Worm (Caenorhabditis elegans) whole organism, midembryonic: Measurements from ENCODE around the gene srab-9.
"Not testable (repeated sequence)": the region's sequence is repeated elsewhere in the genome, so short reads cannot be mapped to it uniquely, and the experiment has no call there.

Source experiments
- T22C8.4 ChIP-seq: fragments of 200-800 bp; sonication (Bioruptor generic); IDR thresholded peaks from 2 replicates; pipeline ENCODE4 v1.3.6; 2022; ENCODE audit warnings: missing genetic modification characterization, missing compliant biosample characterization
- cog-1 ChIP-seq: sonication (generic microtip); optimal IDR thresholded peaks from 2 replicates; lab custom pipeline; 2016; ENCODE audit warnings: missing genetic modification characterization, missing compliant biosample characterization
- flt-1 ChIP-seq: fragments of 200-800 bp; sonication (Bioruptor generic); IDR thresholded peaks from 2 replicates; pipeline ENCODE4 v1.3.6; 2022; ENCODE audit warnings: missing genetic modification characterization, missing compliant biosample characterization
- klf-2 ChIP-seq: fragments of 200-800 bp; sonication (Bioruptor generic); conservative IDR thresholded peaks from 2 replicates; pipeline ENCODE4 v1.3.6; 2022; ENCODE audit warnings: missing genetic modification reagents, missing genetic modification characterization, missing compliant biosample characterization
- med-1 ChIP-seq: sonication (generic microtip); optimal IDR thresholded peaks from 2 replicates; lab custom pipeline; 2017; ENCODE audit warnings: missing genetic modification characterization, mild to moderate bottlenecking, missing compliant biosample characterization, antibody characterized with exemption, missing genetic modification reagents; ENCODE audit not compliant: insufficient read depth
- ref-1 ChIP-seq: fragments of 200-800 bp; sonication (Bioruptor generic); conservative IDR thresholded peaks from 2 replicates; pipeline ENCODE4 v1.3.6; 2022; ENCODE audit warnings: missing genetic modification reagents, missing genetic modification characterization, missing compliant biosample characterization
- tab-1 ChIP-seq: fragments of 200-800 bp; sonication (Bioruptor generic); IDR thresholded peaks from 2 replicates; pipeline ENCODE4 v1.3.6; 2022; ENCODE audit warnings: missing genetic modification characterization, missing compliant biosample characterization
- ztf-23 ChIP-seq: fragments of 200-800 bp; sonication (Bioruptor generic); IDR thresholded peaks from 2 replicates; pipeline ENCODE4 v1.3.6; 2022; ENCODE audit warnings: missing genetic modification reagents, missing genetic modification characterization, missing compliant biosample characterization
- ztf-29 ChIP-seq: fragments of 200-800 bp; sonication (Bioruptor generic); IDR thresholded peaks from 2 replicates; pipeline ENCODE4 v1.3.6; 2022; ENCODE audit warnings: missing genetic modification reagents, missing genetic modification characterization, missing compliant biosample characterization

srab-9 gene

DNA sequence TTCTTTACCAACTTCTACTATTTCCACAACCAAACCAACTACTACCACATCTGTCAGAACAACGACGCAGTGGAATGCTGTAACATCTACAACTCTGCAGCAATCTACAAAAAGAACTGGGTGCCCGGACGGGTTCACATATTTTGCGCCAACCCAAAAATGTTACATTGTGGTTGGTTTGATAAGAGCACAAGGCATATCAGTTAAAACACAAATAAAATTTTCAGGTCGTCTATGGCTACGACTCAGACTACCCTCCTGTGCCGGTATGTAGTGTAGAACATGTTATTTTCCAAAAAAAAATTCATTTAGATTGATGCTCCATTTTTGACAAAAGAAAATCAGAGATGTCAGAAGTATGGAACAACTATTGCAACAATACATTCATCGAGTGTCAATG, 21.9 kb downstream of the srab-9 start:
- TF ChIP-seq flt-1 (GFP tag; lab: Robert Waterston, UW): no peak
- no peak for TF ChIP-seq med-1 (GFP tag; lab: Kevin White, UChicago)
- TF ChIP-seq cog-1 (tag; lab: Kevin White, UChicago): no peak
- TF ChIP-seq T22C8.4: no peak
- no peak for TF ChIP-seq ztf-29 (GFP tag; lab: Robert Waterston, UW)
- TF ChIP-seq ztf-23 (GFP tag; lab: Robert Waterston, UW): no peak

DNA sequence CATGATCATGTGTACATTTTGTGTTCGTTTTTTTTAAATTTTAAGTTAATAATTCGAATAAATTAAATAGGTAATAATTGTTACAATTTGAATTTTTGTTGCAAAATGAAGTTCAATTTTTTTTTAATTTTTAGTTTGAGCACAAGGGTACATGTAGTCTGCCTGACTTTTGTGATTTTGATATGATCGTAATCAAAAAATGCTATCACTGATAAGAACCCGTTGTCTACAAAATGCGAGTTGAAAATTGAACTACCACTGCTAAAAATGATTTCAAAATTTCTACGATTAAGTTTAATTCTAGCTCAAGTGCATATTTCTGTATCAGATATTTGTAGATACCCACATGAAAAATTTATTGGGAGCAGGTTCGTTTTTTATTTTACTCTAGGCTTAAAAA, 22.9 kb downstream of the srab-9 start, which contains the start of gene clec-210:
clec-210 (plus strand) TSS at position 211 of the 400 bp plus-strand sequence.
- TF ChIP-seq T22C8.4: no peak
- no peak for TF ChIP-seq ztf-23 (GFP tag; lab: Robert Waterston, UW)
- TF ChIP-seq cog-1 (tag; lab: Kevin White, UChicago): no peak
- TF ChIP-seq ztf-29 (GFP tag; lab: Robert Waterston, UW): no peak
- TF ChIP-seq med-1 (GFP tag; lab: Kevin White, UChicago): no peak
- no peak for TF ChIP-seq tab-1
- no peak for TF ChIP-seq ref-1 (GFP tag; lab: Robert Waterston, UW)
- no peak for TF ChIP-seq flt-1 (GFP tag; lab: Robert Waterston, UW)
- no peak for TF ChIP-seq klf-2 (GFP tag; lab: Robert Waterston, UW)

DNA sequence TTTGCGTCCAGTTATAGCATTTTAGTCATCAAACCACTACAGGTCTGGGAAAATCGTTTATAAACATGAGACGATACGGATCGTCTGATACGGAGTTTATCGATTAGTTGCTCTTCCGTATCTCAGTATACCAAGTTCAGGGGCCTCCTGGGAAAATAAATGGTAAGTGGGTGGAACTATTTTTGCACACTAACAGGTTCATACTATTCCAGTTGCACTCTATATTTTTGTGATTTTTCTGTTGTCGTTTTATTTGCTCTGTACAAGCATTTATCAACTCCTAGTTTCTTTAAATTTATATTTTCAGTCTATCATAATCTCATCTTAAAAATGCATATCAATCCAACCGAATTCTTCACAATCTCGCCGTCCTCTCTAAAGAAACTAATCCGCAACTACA, 26.1 kb downstream of the srab-9 start, which contains the start of gene Y73C8C.3:
Y73C8C.3 (plus strand) TSS at position 301 of the 400 bp plus-strand sequence.
- TF ChIP-seq tab-1 (no peak), ztf-29 (GFP tag; lab: Robert Waterston, UW) (no peak), med-1 (GFP tag; lab: Kevin White, UChicago) (no peak), ref-1 (GFP tag; lab: Robert Waterston, UW) (no peak), klf-2 (GFP tag; lab: Robert Waterston, UW) (no peak), flt-1 (GFP tag; lab: Robert Waterston, UW) (no peak), ztf-23 (GFP tag; lab: Robert Waterston, UW) (no peak), cog-1 (tag; lab: Kevin White, UChicago) (no peak), T22C8.4 (no peak)

DNA sequence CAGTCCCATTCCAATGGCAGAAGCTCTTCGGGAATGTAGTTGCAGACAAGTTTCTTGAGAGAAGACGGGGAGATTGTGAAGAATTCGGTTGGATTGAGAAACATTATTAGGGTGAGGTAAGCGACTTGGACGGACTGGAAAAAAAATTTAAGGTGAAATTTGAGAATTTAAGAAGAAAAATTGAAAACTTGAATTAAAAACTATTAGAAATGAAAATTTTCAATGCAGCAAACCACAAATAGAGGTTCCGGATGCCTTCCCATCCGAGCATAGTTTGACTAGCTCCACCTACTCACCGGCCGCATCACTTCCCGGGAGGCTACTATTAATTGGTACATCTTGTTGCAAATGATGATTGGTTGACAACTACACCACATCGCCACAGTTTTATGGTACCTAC, 27.3 kb downstream of the srab-9 start, which contains the start of gene Y73C8C.8:
Y73C8C.8 (minus strand) TSS at position 101 of the 400 bp plus-strand sequence.
- TF ChIP-seq ztf-23 (GFP tag; lab: Robert Waterston, UW) (no peak), tab-1 (no peak), ref-1 (GFP tag; lab: Robert Waterston, UW) (no peak)

DNA sequence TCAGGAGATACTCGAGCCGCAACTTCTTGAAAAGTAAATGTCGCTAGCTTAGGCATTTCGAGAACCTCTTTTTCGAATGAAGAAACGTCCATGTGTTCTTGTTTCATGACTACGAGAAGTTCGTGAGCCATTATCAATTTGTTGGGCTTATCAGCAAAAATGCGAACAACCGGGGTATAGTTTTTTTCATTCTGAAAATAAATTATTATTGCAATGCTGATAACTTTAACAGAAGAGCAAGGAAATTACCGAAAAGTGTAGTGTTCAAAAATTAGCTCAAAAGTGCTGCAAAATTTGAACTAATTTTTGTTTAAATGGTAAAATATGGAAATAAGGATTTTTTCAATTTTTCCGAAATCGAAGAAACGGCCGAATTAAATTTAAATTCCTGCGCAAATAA, 28.9 kb downstream of the srab-9 start:
- no peak for TF ChIP-seq T22C8.4
- no peak for TF ChIP-seq ref-1 (GFP tag; lab: Robert Waterston, UW)
- no peak for TF ChIP-seq ztf-29 (GFP tag; lab: Robert Waterston, UW)
- no peak for TF ChIP-seq klf-2 (GFP tag; lab: Robert Waterston, UW)
- no peak for TF ChIP-seq flt-1 (GFP tag; lab: Robert Waterston, UW)
- TF ChIP-seq ztf-23 (GFP tag; lab: Robert Waterston, UW): no peak
- no peak for TF ChIP-seq cog-1 (tag; lab: Kevin White, UChicago)
- TF ChIP-seq tab-1: no peak
- no peak for TF ChIP-seq med-1 (GFP tag; lab: Kevin White, UChicago)

DNA sequence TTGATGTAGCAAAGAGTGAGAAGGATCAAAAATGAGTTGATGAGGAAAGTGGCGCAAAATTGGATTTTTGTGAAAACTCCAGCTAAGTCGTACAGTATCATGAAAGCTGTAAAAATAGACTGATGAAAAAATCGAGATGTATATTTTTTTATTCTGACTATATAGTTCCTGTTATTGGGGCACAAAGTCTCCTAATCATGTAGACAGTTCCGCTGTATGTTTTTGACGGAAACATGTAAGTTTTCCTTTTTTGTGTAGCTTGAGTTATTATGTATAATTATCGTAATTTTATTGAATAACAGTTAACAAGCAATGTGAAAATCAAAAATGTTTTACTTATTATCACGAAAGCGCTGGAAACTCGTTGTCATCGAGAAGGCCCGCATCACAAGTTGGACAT, 33.6 kb downstream of the srab-9 start, which contains the start of gene str-68:
str-68 (minus strand) TSS at position 101 of the 400 bp plus-strand sequence.
- no peak for TF ChIP-seq klf-2 (GFP tag; lab: Robert Waterston, UW)
- TF ChIP-seq ref-1 (GFP tag; lab: Robert Waterston, UW): no peak
- no peak for TF ChIP-seq cog-1 (tag; lab: Kevin White, UChicago)
- TF ChIP-seq med-1 (GFP tag; lab: Kevin White, UChicago): no peak
- no peak for TF ChIP-seq ztf-23 (GFP tag; lab: Robert Waterston, UW)
- TF ChIP-seq ztf-29 (GFP tag; lab: Robert Waterston, UW): no peak
- no peak for TF ChIP-seq tab-1
- TF ChIP-seq flt-1 (GFP tag; lab: Robert Waterston, UW): no peak
- no peak for TF ChIP-seq T22C8.4

DNA sequence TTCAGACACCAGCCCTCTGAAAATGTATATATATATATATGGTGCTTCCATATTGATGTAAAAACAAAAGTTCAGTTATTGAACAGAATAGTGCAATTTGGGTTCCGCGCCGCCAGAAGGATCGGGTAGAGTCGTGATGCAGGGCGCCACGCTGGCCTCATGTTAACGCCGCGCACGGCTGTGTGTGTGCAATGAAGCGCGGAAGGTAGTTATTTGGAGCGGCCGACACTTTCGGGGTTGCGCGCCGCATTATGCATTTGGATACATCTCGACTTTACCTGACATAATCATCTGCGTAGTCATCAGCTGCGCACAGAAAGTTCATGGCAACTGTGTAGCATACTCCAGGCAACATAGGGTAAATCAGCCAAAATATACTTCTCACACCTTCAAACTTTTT, 34.3 kb downstream of the srab-9 start:
- TF ChIP-seq tab-1 (no peak), klf-2 (GFP tag; lab: Robert Waterston, UW) (no peak), T22C8.4 (no peak), ztf-29 (GFP tag; lab: Robert Waterston, UW) (no peak), ref-1 (GFP tag; lab: Robert Waterston, UW) (no peak), ztf-23 (GFP tag; lab: Robert Waterston, UW) (no peak), med-1 (GFP tag; lab: Kevin White, UChicago) (no peak), flt-1 (GFP tag; lab: Robert Waterston, UW) (no peak), cog-1 (tag; lab: Kevin White, UChicago) (no peak)

DNA sequence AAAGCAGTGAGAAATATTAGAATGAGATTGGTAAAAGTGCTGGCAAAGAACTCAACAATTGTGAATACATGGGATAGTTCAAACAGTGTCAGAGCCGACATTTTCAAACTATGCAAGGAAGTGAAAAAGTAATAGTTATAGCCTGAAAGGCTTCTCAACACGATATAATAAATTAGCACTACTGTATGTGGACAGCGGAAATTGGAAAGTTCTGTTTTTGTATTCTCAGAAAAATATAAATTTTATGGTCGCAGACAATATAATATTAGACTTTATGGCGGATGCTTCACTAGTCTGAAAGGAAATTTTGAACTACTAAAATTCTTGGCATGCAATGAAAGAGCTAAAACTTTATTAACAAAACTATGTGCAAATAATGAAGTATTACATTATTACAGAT, 35.3 kb downstream of the srab-9 start, which contains the start of gene str-69:
str-69 (minus strand) TSS at position 101 of the 400 bp plus-strand sequence.
- no peak for TF ChIP-seq med-1 (GFP tag; lab: Kevin White, UChicago)
- no peak for TF ChIP-seq T22C8.4
- no peak for TF ChIP-seq tab-1
- no peak for TF ChIP-seq klf-2 (GFP tag; lab: Robert Waterston, UW)
- no peak for TF ChIP-seq ztf-29 (GFP tag; lab: Robert Waterston, UW)
- TF ChIP-seq ref-1 (GFP tag; lab: Robert Waterston, UW): no peak
- no peak for TF ChIP-seq flt-1 (GFP tag; lab: Robert Waterston, UW)
- no peak for TF ChIP-seq cog-1 (tag; lab: Kevin White, UChicago)

DNA sequence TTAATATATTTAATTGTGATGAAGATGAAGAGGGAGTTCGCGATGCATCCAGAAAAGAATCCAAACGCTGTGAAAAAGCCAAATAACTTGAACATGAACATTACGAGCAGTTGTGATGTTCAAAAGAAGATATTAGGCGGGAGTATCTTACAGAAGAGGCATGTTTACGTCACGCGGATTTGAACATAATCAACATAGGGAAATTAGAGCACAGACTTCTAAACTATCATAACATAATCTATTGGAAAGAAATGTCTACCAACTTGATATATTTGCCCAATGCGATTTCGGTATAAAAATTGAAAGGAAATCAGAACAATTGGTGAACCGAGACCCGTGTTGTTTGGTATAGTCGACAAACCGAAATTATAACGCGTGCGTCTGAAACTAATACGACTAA, 37.0 kb downstream of the srab-9 start, which contains the start of gene str-66:
str-66 (minus strand) TSS at position 101 of the 400 bp plus-strand sequence.
- TF ChIP-seq ztf-23 (GFP tag; lab: Robert Waterston, UW): no peak
- no peak for TF ChIP-seq T22C8.4
- no peak for TF ChIP-seq flt-1 (GFP tag; lab: Robert Waterston, UW)

DNA sequence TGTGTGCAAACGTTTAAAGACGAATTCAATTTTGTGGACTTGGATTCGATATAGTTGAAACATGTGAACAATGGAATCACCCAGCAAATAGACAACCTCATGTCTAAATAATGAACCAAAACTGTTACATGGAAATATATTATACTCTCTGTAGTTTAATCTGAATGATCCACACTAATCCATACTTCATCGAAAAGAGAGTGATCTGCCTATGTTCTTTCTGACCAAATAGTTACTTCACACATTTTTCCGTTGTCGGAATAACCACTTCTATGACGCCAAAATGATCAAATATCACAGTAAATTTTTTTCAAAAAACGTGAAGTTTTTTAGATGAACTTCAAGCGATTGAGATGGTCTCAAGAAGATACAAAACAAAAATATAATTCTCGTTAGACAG, 39.0 kb downstream of the srab-9 start, which contains the start of gene Y73C8C.4:
Y73C8C.4 (minus strand) TSS at position 101 of the 400 bp plus-strand sequence.
- TF ChIP-seq T22C8.4; med-1 (GFP tag; lab: Kevin White, UChicago); cog-1 (tag; lab: Kevin White, UChicago): not testable (repeated sequence)
